Comparison of ENCODE assay signal across 7 worm cellular contexts in genomic region chrIV:8758620-8759019, ce11.
TF ChIP-seq lines count a peak whose summit lies in the region.

No protein-coding gene starts in this region.

TF ChIP-seq in whole organism, L1 larva, 84 proteins besides CTCF, POLR2A, EP300 and RAD21 (continues in another document):
- no peak for TF ChIP-seq vab-15 (tag; optimal IDR thresholded peaks at IDR 0.05; lab: Kevin White, UChicago)
- TF ChIP-seq unc-98 (GFP tag; IDR thresholded peaks at IDR 0.05; lab: Robert Waterston, UW): no peak
- no peak for TF ChIP-seq lin-13 (GFP tag; optimal IDR thresholded peaks at IDR 0.05; lab: Kevin White, UChicago)
- no peak for TF ChIP-seq lir-3 (tag; optimal IDR thresholded peaks at IDR 0.05; lab: Kevin White, UChicago; ENCODE audit: poor library complexity)
- TF ChIP-seq Y116A8C.19 (tag; optimal IDR thresholded peaks at IDR 0.05; lab: Kevin White, UChicago; ENCODE audit: borderline replicate concordance): no peak
- peak; percentile 21 for TF ChIP-seq snu-23 (GFP tag; optimal IDR thresholded peaks at IDR 0.05; lab: Kevin White, UChicago)
- TF ChIP-seq zip-4 (GFP tag; optimal IDR thresholded peaks at IDR 0.05; lab: Kevin White, UChicago): no peak
- no peak for TF ChIP-seq nhr-28 (tag; optimal IDR thresholded peaks at IDR 0.05; lab: Kevin White, UChicago)
- TF ChIP-seq sox-4 (tag; optimal IDR thresholded peaks at IDR 0.05; lab: Kevin White, UChicago): no peak
- TF ChIP-seq C04F5.9 (tag; optimal IDR thresholded peaks at IDR 0.05; lab: Kevin White, UChicago): no peak
- TF ChIP-seq elt-3 (tag; optimal IDR thresholded peaks at IDR 0.05; lab: Kevin White, UChicago): no peak
- TF ChIP-seq lin-35 (GFP tag; optimal IDR thresholded peaks at IDR 0.05; lab: Kevin White, UChicago): peak in 1 of 2 experiments; percentile 43
- TF ChIP-seq ztf-11 (tag; optimal IDR thresholded peaks at IDR 0.05; lab: Kevin White, UChicago): no peak

TF ChIP-seq in whole organism, L2 larva, 48 proteins besides CTCF, POLR2A, EP300 and RAD21 (continues in another document):
- TF ChIP-seq skn-1 (tag; optimal IDR thresholded peaks at IDR 0.05; lab: Kevin White, UChicago) (no peak), sma-9 (GFP tag; optimal IDR thresholded peaks at IDR 0.05; lab: Kevin White, UChicago) (no peak), sma-9 (tag; optimal IDR thresholded peaks at IDR 0.05; lab: Kevin White, UChicago) (no peak), ama-1 (optimal IDR thresholded peaks at IDR 0.05; lab: Kevin White, UChicago) (no peak), gmeb-1 (tag; optimal IDR thresholded peaks at IDR 0.05; lab: Kevin White, UChicago) (no peak), nhr-11 (tag; optimal IDR thresholded peaks at IDR 0.05; lab: Kevin White, UChicago) (no peak), nhr-237 (tag; optimal IDR thresholded peaks at IDR 0.05; lab: Kevin White, UChicago) (no peak), nhr-6 (tag; optimal IDR thresholded peaks at IDR 0.05; lab: Kevin White, UChicago) (no peak), egl-27 (tag; optimal IDR thresholded peaks at IDR 0.05; lab: Kevin White, UChicago) (no peak), unc-55 (GFP tag; optimal IDR thresholded peaks at IDR 0.05; lab: Kevin White, UChicago) (peak; percentile 85), crh-2 (tag; optimal IDR thresholded peaks at IDR 0.05; lab: Kevin White, UChicago) (peak; percentile 50), elt-1 (tag; optimal IDR thresholded peaks at IDR 0.05; lab: Kevin White, UChicago) (no peak), lin-39 (tag; optimal IDR thresholded peaks at IDR 0.05; lab: Kevin White, UChicago) (no peak), ztf-4 (tag; optimal IDR thresholded peaks at IDR 0.05; lab: Kevin White, UChicago) (no peak)

TF ChIP-seq in whole organism, L3 larva, 47 proteins besides CTCF, POLR2A, EP300 and RAD21:
- TF ChIP-seq elt-1 (tag; optimal IDR thresholded peaks at IDR 0.05; lab: Kevin White, UChicago): no peak
- peak; percentile 32 for TF ChIP-seq hmg-11 (tag; optimal IDR thresholded peaks at IDR 0.05; lab: Kevin White, UChicago)
- peak; percentile 27 for TF ChIP-seq lin-15B (tag; optimal IDR thresholded peaks at IDR 0.05; lab: Kevin White, UChicago)
- TF ChIP-seq pha-4 (tag; optimal IDR thresholded peaks at IDR 0.05; lab: Kevin White, UChicago): peak; percentile 4
- TF ChIP-seq tbx-2 (tag; optimal IDR thresholded peaks at IDR 0.05; lab: Kevin White, UChicago): no peak
- TF ChIP-seq elt-2 (tag; optimal IDR thresholded peaks at IDR 0.05; lab: Kevin White, UChicago): peak; percentile 17
- peak; percentile 66 for TF ChIP-seq nfya-1 (tag; optimal IDR thresholded peaks at IDR 0.05; lab: Kevin White, UChicago; ENCODE audit: insufficient read depth)
- TF ChIP-seq lin-39 (tag; optimal IDR thresholded peaks at IDR 0.05; lab: Kevin White, UChicago): peak; percentile 84
- TF ChIP-seq ztf-11 (tag; optimal IDR thresholded peaks at IDR 0.05; lab: Kevin White, UChicago): no peak
- TF ChIP-seq fkh-10 (GFP tag; optimal IDR thresholded peaks at IDR 0.05; lab: Kevin White, UChicago): peak; percentile 37

TF ChIP-seq in whole organism, L4 larva, 104 proteins besides CTCF, POLR2A, EP300 and RAD21 (continues in another document):
- no peak for TF ChIP-seq ama-1 (optimal IDR thresholded peaks at IDR 0.05; lab: Kevin White, UChicago)
- TF ChIP-seq pqm-1 (tag; optimal IDR thresholded peaks at IDR 0.05; lab: Kevin White, UChicago): no peak
- no peak for TF ChIP-seq ceh-20 (GFP tag; IDR thresholded peaks at IDR 0.05; lab: Robert Waterston, UW)
- no peak for TF ChIP-seq nhr-77 (tag; optimal IDR thresholded peaks at IDR 0.05; lab: Kevin White, UChicago)
- no peak for TF ChIP-seq spr-1 (tag; optimal IDR thresholded peaks at IDR 0.05; lab: Kevin White, UChicago)
- TF ChIP-seq nhr-28 (tag; optimal IDR thresholded peaks at IDR 0.05; lab: Kevin White, UChicago): no peak
- no peak for TF ChIP-seq zip-2 (tag; optimal IDR thresholded peaks at IDR 0.05; lab: Kevin White, UChicago)
- no peak for TF ChIP-seq nhr-42 (GFP tag; IDR thresholded peaks at IDR 0.05; lab: Robert Waterston, UW)
- no peak for TF ChIP-seq ceh-28 (tag; optimal IDR thresholded peaks at IDR 0.05; lab: Kevin White, UChicago)
- peak; percentile 49 for TF ChIP-seq mes-2 (tag; optimal IDR thresholded peaks at IDR 0.05; lab: Kevin White, UChicago; ENCODE audit: poor library complexity, severe bottlenecking)
- TF ChIP-seq aly-2 (tag; optimal IDR thresholded peaks at IDR 0.05; lab: Kevin White, UChicago): no peak
- no peak for TF ChIP-seq daf-16 (GFP tag; optimal IDR thresholded peaks at IDR 0.05; lab: Kevin White, UChicago)
- TF ChIP-seq daf-16 (tag; optimal IDR thresholded peaks at IDR 0.05; lab: Kevin White, UChicago): no peak
- peak; percentile 34 for TF ChIP-seq fkh-10 (GFP tag; optimal IDR thresholded peaks at IDR 0.05; lab: Kevin White, UChicago)
- no peak for TF ChIP-seq nhr-111 (GFP tag; optimal IDR thresholded peaks at IDR 0.05; lab: Kevin White, UChicago)
- TF ChIP-seq mep-1 (tag; optimal IDR thresholded peaks at IDR 0.05; lab: Kevin White, UChicago): peak; percentile 40

TF ChIP-seq in whole organism, late embryonic, 69 proteins besides CTCF, POLR2A, EP300 and RAD21:
- TF ChIP-seq ceh-31 (tag; optimal IDR thresholded peaks at IDR 0.05; lab: Kevin White, UChicago) (peak; percentile 17), hlh-30 (tag; optimal IDR thresholded peaks at IDR 0.05; lab: Kevin White, UChicago; ENCODE audit: insufficient read depth) (no peak), unc-42 (tag; optimal IDR thresholded peaks at IDR 0.05; lab: Kevin White, UChicago) (peak; percentile 35), ceh-14 (tag; optimal IDR thresholded peaks at IDR 0.05; lab: Kevin White, UChicago) (peak; percentile 4), elt-2 (tag; optimal IDR thresholded peaks at IDR 0.05; lab: Kevin White, UChicago) (no peak), nfya-1 (tag; optimal IDR thresholded peaks at IDR 0.05; lab: Kevin White, UChicago) (peak; percentile 25), K09A11.1 (tag; optimal IDR thresholded peaks at IDR 0.05; lab: Kevin White, UChicago; ENCODE audit: insufficient read depth) (no peak)

TF ChIP-seq in whole organism, mixed stage, embryonic, 35 proteins besides CTCF, POLR2A, EP300 and RAD21:
- no peak for TF ChIP-seq ham-2 (GFP tag; optimal IDR thresholded peaks at IDR 0.05; lab: Kevin White, UChicago)
- peak; percentile 28 for TF ChIP-seq ces-1 (GFP tag; optimal IDR thresholded peaks at IDR 0.05; lab: Kevin White, UChicago)

TF ChIP-seq in whole organism, young adult, 124 proteins besides CTCF, POLR2A, EP300 and RAD21:
- TF ChIP-seq F33H1.4 (GFP tag; IDR thresholded peaks at IDR 0.05; lab: Robert Waterston, UW): no peak
- no peak for TF ChIP-seq ceh-27 (GFP tag; optimal IDR thresholded peaks at IDR 0.05; lab: Kevin White, UChicago)
- TF ChIP-seq B0261.1 (tag; optimal IDR thresholded peaks at IDR 0.05; lab: Kevin White, UChicago): no peak
- peak; percentile 99 for TF ChIP-seq madf-10 (tag; optimal IDR thresholded peaks at IDR 0.05; lab: Kevin White, UChicago)
- no peak for TF ChIP-seq ama-1 (optimal IDR thresholded peaks at IDR 0.05; lab: Kevin White, UChicago)
- TF ChIP-seq ama-1 (GFP tag; optimal IDR thresholded peaks at IDR 0.05; lab: Kevin White, UChicago): no peak
- no peak for TF ChIP-seq die-1 (tag; optimal IDR thresholded peaks at IDR 0.05; lab: Kevin White, UChicago)
- TF ChIP-seq hmg-1.2 (GFP tag; IDR thresholded peaks at IDR 0.05; lab: Robert Waterston, UW): peak; percentile 47; the same call in 1 of the 2 replicates
- no peak for TF ChIP-seq ztf-25 (GFP tag; IDR thresholded peaks at IDR 0.05; lab: Robert Waterston, UW)
- TF ChIP-seq T26A5.8 (tag; optimal IDR thresholded peaks at IDR 0.05; lab: Kevin White, UChicago): no peak
- no peak for TF ChIP-seq pbrm-1 (GFP tag; IDR thresholded peaks at IDR 0.05; lab: Robert Waterston, UW)
- TF ChIP-seq ceh-91 (GFP tag; IDR thresholded peaks at IDR 0.05; lab: Robert Waterston, UW): no peak
- TF ChIP-seq F55B11.4 (tag; optimal IDR thresholded peaks at IDR 0.05; lab: Kevin White, UChicago; ENCODE audit: borderline replicate concordance, insufficient read depth): no peak
